Fruit fly (Drosophila melanogaster) whole organism, embryonic: ENCODE measurements around the gene Ada2a.

Experiments
- CG11247 ChIP-seq: fragments of 200-800 bp; sonication (Bioruptor generic); IDR thresholded peaks from 2 replicates; pipeline ENCODE4 v1.3.6; 2022; ENCODE audit warnings: missing biosample characterization, missing genetic modification characterization
- CG12659 ChIP-seq: fragments of 200-800 bp; sonication (Bioruptor generic); optimal IDR thresholded peaks from 3 replicates; lab custom pipeline; 2017; ENCODE audit warnings: mild to moderate bottlenecking, missing biosample characterization, missing genetic modification reagents, missing genetic modification characterization
- CG15601 ChIP-seq: fragments of 200-800 bp; sonication (Bioruptor generic); optimal IDR thresholded peaks from 3 replicates; lab custom pipeline; 2019; ENCODE audit warnings: missing biosample characterization, mild to moderate bottlenecking, missing genetic modification characterization, moderate library complexity
- CG2116 ChIP-seq: fragments of 200-800 bp; sonication (Bioruptor generic); optimal IDR thresholded peaks from 3 replicates; lab custom pipeline; 2018; ENCODE audit warnings: missing biosample characterization, mild to moderate bottlenecking, missing genetic modification characterization
- CG9437 ChIP-seq: fragments of 200-800 bp; sonication (Bioruptor generic); optimal IDR thresholded peaks from 2 replicates; lab custom pipeline; 2018; ENCODE audit warnings: missing biosample characterization, mild to moderate bottlenecking, missing genetic modification characterization
- Gug ChIP-seq: fragments of 200-800 bp; sonication (Bioruptor generic); IDR thresholded peaks from 4 replicates; pipeline ENCODE4 v1.3.6; 2022; ENCODE audit warnings: missing biosample characterization, missing genetic modification characterization
- MTF-1 ChIP-seq: fragments of 200-800 bp; sonication (Bioruptor generic); optimal IDR thresholded peaks from 2 replicates; lab custom pipeline; 2018; ENCODE audit warnings: missing biosample characterization, mild to moderate bottlenecking, missing genetic modification characterization, borderline replicate concordance
- emc ChIP-seq: fragments of 200-800 bp; sonication (Bioruptor generic); optimal IDR thresholded peaks from 2 replicates; lab custom pipeline; 2016; ENCODE audit warnings: missing biosample characterization, missing genetic modification characterization
- fd96Cb ChIP-seq: fragments of 200-800 bp; sonication (Bioruptor generic); optimal IDR thresholded peaks from 2 replicates; lab custom pipeline; 2018; ENCODE audit warnings: missing biosample characterization, mild to moderate bottlenecking, missing genetic modification characterization, moderate library complexity
- jumu ChIP-seq: fragments of 200-800 bp; sonication (Bioruptor generic); optimal IDR thresholded peaks from 3 replicates; lab custom pipeline; 2016; ENCODE audit warnings: missing biosample characterization, missing genetic modification characterization
- luna ChIP-seq: fragments of 200-800 bp; sonication (Bioruptor generic); optimal IDR thresholded peaks from 2 replicates; lab custom pipeline; 2016; ENCODE audit warnings: missing biosample characterization, missing genetic modification characterization
- sens-2 ChIP-seq: fragments of 200-800 bp; sonication (Bioruptor generic); IDR thresholded peaks from 2 replicates; pipeline ENCODE4 v1.3.6; 2022; ENCODE audit warnings: missing biosample characterization, missing genetic modification characterization

- no peak for TF ChIP-seq emc (GFP tag; lab: Kevin White, UChicago)
- TF ChIP-seq Gug, result no peak
- no peak for TF ChIP-seq CG11247 (GFP tag; lab: Robert Waterston, UW)
- peak; percentile 3 for TF ChIP-seq fd96Cb
- no peak for TF ChIP-seq sens-2 (GFP tag; lab: Robert Waterston, UW)
- no peak for TF ChIP-seq MTF-1
- TF ChIP-seq CG2116 (GFP tag; lab: Kevin White, UChicago), result peak; percentile 53
- TF ChIP-seq luna (GFP tag; lab: Kevin White, UChicago), result no peak
- peak; percentile 100 for TF ChIP-seq CG9437 (GFP tag; lab: Kevin White, UChicago)
- no peak for TF ChIP-seq CG15601 (tag; lab: Kevin White, UChicago)
- peak; percentile 39 for TF ChIP-seq CG12659 (GFP tag; lab: Kevin White, UChicago)
- peak; percentile 8 for TF ChIP-seq jumu (GFP tag; lab: Kevin White, UChicago)
Measured at dm6 chr3R:18215300-18215699, 40.0 kb downstream of the Ada2a start.
